Worm (Caenorhabditis elegans): ENCODE data around the gene fbxb-78.
A peak's percentile ranks its signal among the peaks of the same experiment; 100 is the strongest.

Gene fbxb-78

DNA sequence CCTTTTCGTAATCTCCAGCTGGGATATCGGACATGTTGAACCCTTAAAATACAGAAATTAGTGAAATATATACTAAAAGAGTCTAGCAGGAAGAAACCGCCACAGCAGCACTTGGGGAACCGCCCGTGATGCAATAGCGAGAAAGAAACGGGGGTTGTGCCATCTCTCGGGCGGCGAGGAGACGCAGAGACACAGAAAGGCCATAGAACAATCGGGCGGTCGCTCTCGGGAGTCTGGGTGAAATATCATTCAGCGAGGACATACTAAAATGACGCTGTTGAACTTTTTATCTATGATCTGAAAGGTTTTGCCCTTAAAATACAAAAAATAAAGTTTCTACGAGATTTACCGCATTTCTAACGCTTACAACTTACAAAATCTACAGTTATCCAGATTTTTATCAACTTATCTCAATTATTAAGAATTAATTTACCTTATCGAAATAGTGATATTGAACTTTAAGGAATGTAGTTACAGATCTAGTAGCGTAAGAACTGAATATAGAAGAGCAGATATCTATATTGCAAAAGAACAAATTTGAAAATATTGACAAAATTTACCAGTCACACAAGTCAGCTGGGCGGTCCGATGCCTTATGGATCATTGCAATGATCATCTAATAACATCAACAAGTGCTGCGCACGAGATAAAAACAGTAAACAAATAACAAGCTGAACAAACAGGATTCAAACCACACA is 11.2 kb downstream of the fbxb-78 start, which contains the start of gene cyc-2.1 (continued):
- no peak for TF ChIP-seq ceh-63 (GFP tag; optimal IDR thresholded peaks at IDR 0.05)
- TF ChIP-seq ceh-82 (tag; optimal IDR thresholded peaks at IDR 0.05): peak in 1 of 3 experiments; percentile 48
- TF ChIP-seq zag-1 (tag; optimal IDR thresholded peaks at IDR 0.05): no peak
- TF ChIP-seq xbp-1 (tag; optimal IDR thresholded peaks at IDR 0.05): peak; percentile 34
- TF ChIP-seq zip-4 (GFP tag; optimal IDR thresholded peaks at IDR 0.05): no peak
- TF ChIP-seq vab-15 (tag; optimal IDR thresholded peaks at IDR 0.05): no peak
- peak; percentile 37 for TF ChIP-seq nhr-90 (tag; optimal IDR thresholded peaks at IDR 0.05; ENCODE audit: poor library complexity)
- TF ChIP-seq Y116A8C.19 (tag; optimal IDR thresholded peaks at IDR 0.05; ENCODE audit: borderline replicate concordance): no peak
- TF ChIP-seq dsc-1 (tag; optimal IDR thresholded peaks at IDR 0.05): peak; percentile 21
- TF ChIP-seq nhr-19 (GFP tag; conservative IDR thresholded peaks at IDR 0.05): peak; percentile 71
- TF ChIP-seq mep-1 (tag; optimal IDR thresholded peaks at IDR 0.05): peak; percentile 55
- no peak for TF ChIP-seq pag-3 (tag; optimal IDR thresholded peaks at IDR 0.05; ENCODE audit: borderline replicate concordance, insufficient read depth)
- no peak for TF ChIP-seq pqm-1 (tag; optimal IDR thresholded peaks at IDR 0.05)
- no peak for TF ChIP-seq ces-1 (GFP tag; optimal IDR thresholded peaks at IDR 0.05)
- no peak for TF ChIP-seq aha-1 (tag; optimal IDR thresholded peaks at IDR 0.05)
- TF ChIP-seq aly-2 (tag; optimal IDR thresholded peaks at IDR 0.05): peak; percentile 42
- no peak for TF ChIP-seq hlh-17 (GFP tag; optimal IDR thresholded peaks at IDR 0.05; ENCODE audit: borderline replicate concordance)
- no peak for TF ChIP-seq alr-1 (tag; optimal IDR thresholded peaks at IDR 0.05; ENCODE audit: borderline replicate concordance)
- no peak for TF ChIP-seq sox-4 (tag; optimal IDR thresholded peaks at IDR 0.05)
- TF ChIP-seq ztf-4 (tag; optimal IDR thresholded peaks at IDR 0.05): peak; percentile 22
- TF ChIP-seq fos-1 (tag; optimal IDR thresholded peaks at IDR 0.05): no peak
- peak; percentile 80 for TF ChIP-seq nhr-20 (tag; optimal IDR thresholded peaks at IDR 0.05)
- TF ChIP-seq fkh-10 (GFP tag; optimal IDR thresholded peaks at IDR 0.05): no peak
- TF ChIP-seq unc-98 (GFP tag; IDR thresholded peaks at IDR 0.05): no peak
- TF ChIP-seq pax-3 (tag; optimal IDR thresholded peaks at IDR 0.05): no peak
- no peak for TF ChIP-seq unc-130 (tag; optimal IDR thresholded peaks at IDR 0.05)
- TF ChIP-seq skn-1 (tag; optimal IDR thresholded peaks at IDR 0.05): peak; percentile 29
- peak; percentile 28 for TF ChIP-seq elt-2 (tag; optimal IDR thresholded peaks at IDR 0.05)
- TF ChIP-seq blmp-1 (tag; optimal IDR thresholded peaks at IDR 0.05): no peak
- TF ChIP-seq sptf-1 (tag; optimal IDR thresholded peaks at IDR 0.05): no peak
- TF ChIP-seq swsn-7 (tag; optimal IDR thresholded peaks at IDR 0.05): peak; percentile 59
- no peak for TF ChIP-seq nhr-12 (tag; optimal IDR thresholded peaks at IDR 0.05)
- peak in 2 of 6 experiments; percentile 12 to 38 for TF ChIP-seq elt-3 (tag; optimal IDR thresholded peaks at IDR 0.05)
- TF ChIP-seq snu-23 (GFP tag; optimal IDR thresholded peaks at IDR 0.05): peak; percentile 70
- TF ChIP-seq nhr-237 (tag; optimal IDR thresholded peaks at IDR 0.05): peak; percentile 34
- peak; percentile 71 for TF ChIP-seq nhr-71 (tag; optimal IDR thresholded peaks at IDR 0.05)
- no peak for TF ChIP-seq nhr-84 (tag; optimal IDR thresholded peaks at IDR 0.05)
- no peak for TF ChIP-seq grh-1 (GFP tag; IDR thresholded peaks at IDR 0.05)
- TF ChIP-seq sup-37 (GFP tag; optimal IDR thresholded peaks at IDR 0.05): no peak
- no peak for TF ChIP-seq nhr-11 (tag; optimal IDR thresholded peaks at IDR 0.05)

DNA sequence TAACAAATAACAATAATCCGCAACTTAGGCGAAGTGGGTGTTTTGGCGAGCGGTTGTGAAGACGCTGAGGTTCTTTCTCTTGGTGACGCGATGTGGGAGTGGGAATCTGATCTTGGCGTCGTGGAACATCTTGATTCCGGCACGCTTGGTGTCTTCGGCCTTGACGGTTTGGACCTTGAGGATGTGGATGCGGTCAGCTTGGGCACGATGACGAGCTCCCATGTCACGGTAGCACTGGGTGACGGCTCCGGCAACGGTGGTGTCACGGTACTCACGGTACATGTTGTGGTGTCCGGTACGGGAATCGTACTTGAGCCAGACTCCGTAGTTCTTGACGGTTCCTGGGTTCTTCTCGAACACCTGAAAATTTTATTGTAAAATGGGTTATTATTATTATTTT is 11.8 kb downstream of the fbxb-78 start:
- no peak for TF ChIP-seq mdl-1 (tag; optimal IDR thresholded peaks at IDR 0.05)
- no peak for TF ChIP-seq skn-1 (tag; optimal IDR thresholded peaks at IDR 0.05)
- TF ChIP-seq nhr-77 (tag; optimal IDR thresholded peaks at IDR 0.05): no peak
- TF ChIP-seq sup-37 (GFP tag; optimal IDR thresholded peaks at IDR 0.05): no peak
- no peak for TF ChIP-seq efl-3 (GFP tag; optimal IDR thresholded peaks at IDR 0.05)
- 0 out of 2 replicates have a peak, but pooled peaks have one; percentile 35 for TF ChIP-seq mab-9 (GFP tag; IDR thresholded peaks at IDR 0.05)
- no peak for TF ChIP-seq nhr-237 (tag; optimal IDR thresholded peaks at IDR 0.05)
- no peak for TF ChIP-seq unc-62 (GFP tag; optimal IDR thresholded peaks at IDR 0.05)
- no peak for TF ChIP-seq snpc-4 (tag; optimal IDR thresholded peaks at IDR 0.05)
- no peak for TF ChIP-seq lin-13 (GFP tag; optimal IDR thresholded peaks at IDR 0.05)
- TF ChIP-seq lin-35 (GFP tag; optimal IDR thresholded peaks at IDR 0.05): no peak
- no peak for TF ChIP-seq vab-15 (tag; optimal IDR thresholded peaks at IDR 0.05)
- TF ChIP-seq tbx-2 (tag; optimal IDR thresholded peaks at IDR 0.05): no peak
- TF ChIP-seq nhr-11 (tag; optimal IDR thresholded peaks at IDR 0.05): no peak
- TF ChIP-seq C34B4.2 (tag; optimal IDR thresholded peaks at IDR 0.05): peak; percentile 19
- TF ChIP-seq mef-2 (tag; optimal IDR thresholded peaks at IDR 0.05): no peak
